Fruit fly (Drosophila melanogaster) whole organism, embryonic: Measurements from ENCODE around the gene Sk2.

Experiments
- Abd-B ChIP-seq: fragments of 200-800 bp; sonication (Bioruptor generic); optimal IDR thresholded peaks from 2 replicates; lab custom pipeline; 2018; ENCODE audit warnings: missing biosample characterization, mild to moderate bottlenecking, missing genetic modification characterization, moderate library complexity
- Bgb ChIP-seq: fragments of 200-800 bp; sonication (Bioruptor generic); IDR thresholded peaks from 2 replicates; pipeline ENCODE4 v1.3.6; 2022; ENCODE audit warnings: missing biosample characterization, missing genetic modification characterization; ENCODE audit not compliant: partially characterized antibody
- CG10267 ChIP-seq: fragments of 200-800 bp; sonication (Bioruptor generic); optimal IDR thresholded peaks from 2 replicates; lab custom pipeline; 2018; ENCODE audit warnings: missing biosample characterization, mild to moderate bottlenecking, missing genetic modification characterization, moderate library complexity
- CG12071 ChIP-seq: fragments of 200-800 bp; sonication (Bioruptor generic); optimal IDR thresholded peaks from 3 replicates; lab custom pipeline; 2018; ENCODE audit warnings: missing biosample characterization, mild to moderate bottlenecking, missing genetic modification characterization
- CG12219 ChIP-seq: fragments of 200-800 bp; sonication (Bioruptor generic); optimal IDR thresholded peaks from 3 replicates; lab custom pipeline; 2018; ENCODE audit warnings: missing biosample characterization, mild to moderate bottlenecking, missing genetic modification characterization
- CG13624 ChIP-seq: fragments of 200-800 bp; sonication (Bioruptor generic); optimal IDR thresholded peaks from 2 replicates; lab custom pipeline; 2016; ENCODE audit warnings: missing biosample characterization, missing genetic modification characterization
- CG14710 ChIP-seq: fragments of 200-800 bp; sonication (Bioruptor generic); optimal IDR thresholded peaks from 3 replicates; lab custom pipeline; 2019; ENCODE audit warnings: missing biosample characterization, mild to moderate bottlenecking, missing genetic modification characterization, moderate library complexity
- CG17361 ChIP-seq: fragments of 200-800 bp; sonication (Bioruptor generic); IDR thresholded peaks from 3 replicates; pipeline ENCODE4 v1.3.6; 2022; ENCODE audit warnings: missing biosample characterization, missing genetic modification characterization
- CG17912 ChIP-seq: fragments of 200-800 bp; sonication (Bioruptor generic); optimal IDR thresholded peaks from 2 replicates; lab custom pipeline; 2018; ENCODE audit warnings: missing biosample characterization, mild to moderate bottlenecking, missing genetic modification characterization
- CG2889 ChIP-seq: fragments of 200-800 bp; sonication (Bioruptor generic); IDR thresholded peaks from 3 replicates; pipeline ENCODE4 v1.3.6; 2022; ENCODE audit warnings: missing biosample characterization, missing genetic modification characterization
- CG3281 ChIP-seq: fragments of 200-800 bp; sonication (Bioruptor generic); optimal IDR thresholded peaks from 3 replicates; lab custom pipeline; 2017; ENCODE audit warnings: missing biosample characterization, mild to moderate bottlenecking, missing genetic modification characterization
- CG3407 ChIP-seq: fragments of 200-800 bp; sonication (Bioruptor generic); optimal IDR thresholded peaks from 2 replicates; lab custom pipeline; 2018; ENCODE audit warnings: missing biosample characterization, mild to moderate bottlenecking, missing genetic modification characterization
- CG4404 ChIP-seq: fragments of 200-800 bp; sonication (Bioruptor generic); IDR thresholded peaks from 2 replicates; pipeline ENCODE4 v1.3.6; 2022; ENCODE audit warnings: missing biosample characterization, missing genetic modification characterization
- CG8359 ChIP-seq: fragments of 200-800 bp; sonication (Bioruptor generic); optimal IDR thresholded peaks from 2 replicates; lab custom pipeline; 2017; ENCODE audit warnings: missing biosample characterization, mild to moderate bottlenecking, missing genetic modification characterization, borderline replicate concordance
- D19A ChIP-seq: fragments of 200-800 bp; optimal IDR thresholded peaks from 3 replicates; lab custom pipeline; 2019; ENCODE audit warnings: missing biosample characterization, mild to moderate bottlenecking, missing genetic modification characterization, moderate library complexity
- Dad ChIP-seq: fragments of 200-800 bp; sonication (Bioruptor generic); optimal IDR thresholded peaks from 3 replicates; lab custom pipeline; 2016; ENCODE audit warnings: missing biosample characterization, missing genetic modification characterization
- Dll ChIP-seq: fragments of 200-800 bp; sonication (Bioruptor generic); IDR thresholded peaks from 4 replicates; pipeline ENCODE4 v1.3.6; 2022; ENCODE audit warnings: missing biosample characterization, missing genetic modification characterization; ENCODE audit not compliant: partially characterized antibody
- Hand ChIP-seq: fragments of 200-800 bp; sonication (Bioruptor generic); optimal IDR thresholded peaks from 2 replicates; lab custom pipeline; 2017; ENCODE audit warnings: mild to moderate bottlenecking, missing biosample characterization, missing genetic modification reagents, missing genetic modification characterization
- HmgZ ChIP-seq: fragments of 200-800 bp; sonication (Bioruptor generic); optimal IDR thresholded peaks from 2 replicates; lab custom pipeline; 2018; ENCODE audit warnings: missing biosample characterization, mild to moderate bottlenecking, missing genetic modification characterization
- Hr78 ChIP-seq, 2 experiments: fragments of 200-800 bp in 1 of 2; fragments of >200 bp in 1 of 2; sonication (Bioruptor generic) in 1 of 2; optimal IDR thresholded peaks; 2 replicates each; lab custom pipeline; 2017 to 2019; ENCODE audit warnings: missing biosample characterization in 2 of 2, missing genetic modification characterization in 2 of 2, mild to moderate bottlenecking in 1 of 2, moderate library complexity in 1 of 2
- Mad ChIP-seq: fragments of 200-800 bp; sonication (Bioruptor generic); optimal IDR thresholded peaks from 2 replicates; lab custom pipeline; 2016; ENCODE audit warnings: missing biosample characterization, missing genetic modification characterization
- Max ChIP-seq: fragments of 200-800 bp; sonication (Bioruptor generic); optimal IDR thresholded peaks from 2 replicates; lab custom pipeline; 2016; ENCODE audit warnings: missing biosample characterization, mild to moderate bottlenecking, missing genetic modification characterization
- Nf-YB ChIP-seq: fragments of 200-800 bp; sonication (Bioruptor generic); optimal IDR thresholded peaks from 3 replicates; lab custom pipeline; 2019; ENCODE audit warnings: missing biosample characterization, mild to moderate bottlenecking, missing genetic modification characterization, moderate library complexity
- NfI ChIP-seq: fragments of 200-800 bp; sonication (Bioruptor generic); optimal IDR thresholded peaks from 3 replicates; lab custom pipeline; 2018; ENCODE audit warnings: missing biosample characterization, mild to moderate bottlenecking, missing genetic modification characterization, moderate library complexity
- Optix ChIP-seq: fragments of 200-800 bp; sonication (Bioruptor generic); IDR thresholded peaks from 3 replicates; pipeline ENCODE4 v1.3.6; 2022; ENCODE audit warnings: missing biosample characterization, missing genetic modification characterization
- bab2 ChIP-seq: fragments of 200-800 bp; sonication (Bioruptor generic); optimal IDR thresholded peaks from 2 replicates; lab custom pipeline; 2016; ENCODE audit warnings: missing biosample characterization, missing genetic modification characterization
- br ChIP-seq: fragments of >200 bp; optimal IDR thresholded peaks from 2 replicates; lab custom pipeline; 2017
- bsh ChIP-seq, 2 experiments: fragments of 200-800 bp; sonication (Bioruptor generic); optimal IDR thresholded peaks; 2 replicates each; lab custom pipeline; 2017 to 2018; ENCODE audit warnings: mild to moderate bottlenecking in 2 of 2, missing biosample characterization in 2 of 2, missing genetic modification characterization in 2 of 2, moderate library complexity in 1 of 2
- crp ChIP-seq, 2 experiments: fragments of 200-800 bp; sonication (Bioruptor generic); optimal IDR thresholded peaks; 2 replicates in 1 of 2; 3 replicates in 1 of 2; lab custom pipeline; 2017; ENCODE audit warnings: missing biosample characterization in 2 of 2, missing genetic modification characterization in 2 of 2, mild to moderate bottlenecking in 1 of 2, moderate library complexity in 1 of 2
- dm ChIP-seq: fragments of 200-800 bp; sonication (Bioruptor generic); optimal IDR thresholded peaks from 3 replicates; lab custom pipeline; 2016; ENCODE audit warnings: missing biosample characterization, missing genetic modification characterization
- emc ChIP-seq: fragments of 200-800 bp; sonication (Bioruptor generic); optimal IDR thresholded peaks from 2 replicates; lab custom pipeline; 2016; ENCODE audit warnings: missing biosample characterization, missing genetic modification characterization
- inv ChIP-seq: fragments of 200-800 bp; sonication (Bioruptor generic); IDR thresholded peaks from 2 replicates; pipeline ENCODE4 v1.3.6; 2022; ENCODE audit warnings: missing biosample characterization, missing genetic modification characterization; ENCODE audit not compliant: partially characterized antibody
- nerfin-1 ChIP-seq: fragments of 200-800 bp; sonication (Bioruptor generic); optimal IDR thresholded peaks from 3 replicates; lab custom pipeline; 2019; ENCODE audit warnings: missing biosample characterization, mild to moderate bottlenecking, missing genetic modification characterization, moderate library complexity
- onecut ChIP-seq: fragments of 200-800 bp; sonication (Bioruptor generic); IDR thresholded peaks from 2 replicates; pipeline ENCODE4 v1.3.6; 2022; ENCODE audit warnings: missing biosample characterization, missing genetic modification characterization
- pfk ChIP-seq: fragments of 200-800 bp; sonication (Bioruptor generic); optimal IDR thresholded peaks from 2 replicates; lab custom pipeline; 2018; ENCODE audit warnings: missing biosample characterization, mild to moderate bottlenecking, missing genetic modification characterization, moderate library complexity
- pum ChIP-seq: fragments of 200-800 bp; sonication (Bioruptor generic); optimal IDR thresholded peaks from 2 replicates; lab custom pipeline; 2016; ENCODE audit warnings: missing biosample characterization, missing genetic modification characterization
- seq ChIP-seq: fragments of 200-800 bp; sonication (Bioruptor generic); IDR thresholded peaks from 2 replicates; pipeline ENCODE4 v1.3.6; 2022; ENCODE audit warnings: missing biosample characterization, missing genetic modification characterization
- sna ChIP-seq: fragments of 200-800 bp; sonication (Bioruptor generic); IDR thresholded peaks from 2 replicates; pipeline ENCODE4 v1.3.6; 2022; ENCODE audit warnings: missing biosample characterization, missing genetic modification characterization; ENCODE audit not compliant: partially characterized antibody
- tio ChIP-seq: fragments of 200-800 bp; sonication (Bioruptor generic); optimal IDR thresholded peaks from 2 replicates; lab custom pipeline; 2017; ENCODE audit warnings: missing biosample characterization, missing genetic modification characterization, inconsistent platforms
- tna ChIP-seq: fragments of 200-800 bp; sonication (Bioruptor generic); IDR thresholded peaks from 2 replicates; pipeline ENCODE4 v1.3.6; 2022; ENCODE audit warnings: missing biosample characterization, missing genetic modification characterization; ENCODE audit not compliant: partially characterized antibody
- ttk ChIP-seq: fragments of 200-800 bp; sonication (Bioruptor generic); IDR thresholded peaks from 2 replicates; pipeline ENCODE4 v2.1.2; 2022; ENCODE audit warnings: missing biosample characterization, missing genetic modification characterization
- vnd ChIP-seq: fragments of 200-800 bp; sonication (Bioruptor generic); IDR thresholded peaks from 3 replicates; pipeline ENCODE4 v1.3.6; 2022; ENCODE audit warnings: missing biosample characterization, missing genetic modification characterization; ENCODE audit not compliant: partially characterized antibody
- wor ChIP-seq: fragments of 200-800 bp; sonication (Bioruptor generic); IDR thresholded peaks from 2 replicates; pipeline ENCODE4 v1.3.6; 2022; ENCODE audit warnings: missing biosample characterization, missing genetic modification characterization
- zen ChIP-seq: fragments of 200-800 bp; sonication (Bioruptor generic); optimal IDR thresholded peaks from 3 replicates; lab custom pipeline; 2018; ENCODE audit warnings: missing biosample characterization, mild to moderate bottlenecking, missing genetic modification characterization, moderate library complexity

Gene Sk2

dm6 chr3L:3037822-3038563 lies 8.9 kb upstream of the Sk2 start (continued):
- TF ChIP-seq NfI (GFP tag; lab: Kevin White, UChicago) = no peak
- peak; percentile 1 for TF ChIP-seq CG8359 (GFP tag; lab: Kevin White, UChicago)
- no peak for TF ChIP-seq nerfin-1 (tag; lab: Kevin White, UChicago)
- TF ChIP-seq inv = no peak
- TF ChIP-seq CG17912 (GFP tag; lab: Kevin White, UChicago) = no peak
- TF ChIP-seq dm (GFP tag; lab: Kevin White, UChicago) = no peak
- TF ChIP-seq HmgZ (tag; lab: Kevin White, UChicago) = peak; percentile 12
- TF ChIP-seq Bgb (GFP tag; lab: Robert Waterston, UW) = peak; percentile 25; the same call in 1 of the 2 replicates
- TF ChIP-seq CG13624 (GFP tag; lab: Kevin White, UChicago) = peak; percentile 33

dm6 chr3L:3042150-3043049 lies 4.5 kb upstream of the Sk2 start, which contains the start of gene Prx4:
Prx4 (plus strand) TSS chr3L:3042359.
- TF ChIP-seq CG10267 (tag; lab: Kevin White, UChicago) (peak; percentile 54), CG2889 (GFP tag; lab: Robert Waterston, UW) (peak; percentile 63; the same call in 1 of the 3 replicates), Mad (GFP tag; lab: Kevin White, UChicago) (peak; percentile 28), ttk (GFP tag; lab: Robert Waterston, UW) (peak; percentile 71), Hand (no peak), CG4404 (GFP tag; lab: Robert Waterston, UW) (0 out of 2 replicates have a peak, but pooled peaks have one; percentile 36), onecut (GFP tag; lab: Robert Waterston, UW) (peak; percentile 74), bab2 (GFP tag; lab: Kevin White, UChicago) (peak; percentile 44), Max (no peak), CG3281 (GFP tag; lab: Kevin White, UChicago) (peak; percentile 54), CG12071 (GFP tag; lab: Kevin White, UChicago) (no peak), D19A (tag; lab: Kevin White, UChicago) (peak; percentile 63), CG17361 (GFP tag; lab: Robert Waterston, UW) (peak; percentile 50; the same call in 1 of the 3 replicates), Hr78 (GFP tag; optimal IDR thresholded peaks at IDR 0.05; lab: Kevin White, UChicago) (peak in 1 of 2 experiments; percentile 6), pum (peak; percentile 54), NfI (GFP tag; lab: Kevin White, UChicago) (peak; percentile 65), crp (GFP tag; optimal IDR thresholded peaks at IDR 0.05; lab: Kevin White, UChicago) (no peak), tio (GFP tag; lab: Kevin White, UChicago) (peak; percentile 39), Nf-YB (GFP tag; lab: Kevin White, UChicago) (peak; percentile 28), pfk (no peak), CG12219 (GFP tag; lab: Kevin White, UChicago) (peak; percentile 30), br (no peak), seq (GFP tag; lab: Robert Waterston, UW) (peak; percentile 73), Optix (GFP tag; lab: Robert Waterston, UW) (peak; percentile 59; the same call in 2 of the 3 replicates), sna (GFP tag; lab: Robert Waterston, UW) (no peak), wor (GFP tag; lab: Robert Waterston, UW) (peak; percentile 48; the same call in 1 of the 2 replicates), CG14710 (tag; lab: Kevin White, UChicago) (peak; percentile 25), zen (tag; lab: Kevin White, UChicago) (peak; percentile 20), tna (GFP tag; lab: Robert Waterston, UW) (no peak), Dad (GFP tag; lab: Kevin White, UChicago) (no peak), emc (no peak), vnd (GFP tag; lab: Robert Waterston, UW) (no peak), Dll (GFP tag; lab: Robert Waterston, UW) (no peak), Abd-B (GFP tag; lab: Kevin White, UChicago) (peak; percentile 32), CG3407 (GFP tag; lab: Kevin White, UChicago) (peak; percentile 50), bsh (GFP tag; optimal IDR thresholded peaks at IDR 0.05; lab: Kevin White, UChicago) (peak in 1 of 2 experiments; percentile 81)
